Worm (Caenorhabditis elegans) whole organism, mixed stage, embryonic: Measurements from ENCODE around the gene ceh-22.

Experiments
- M03D4.4 ChIP-seq: sonication (generic microtip); optimal IDR thresholded peaks from 2 replicates; lab custom pipeline; 2017; ENCODE audit warnings: mild to moderate bottlenecking, missing genetic modification characterization, missing compliant biosample characterization
- bed-3 ChIP-seq: fragments of 200-800 bp; sonication (Bioruptor generic); optimal IDR thresholded peaks from 3 replicates; lab custom pipeline; 2018; ENCODE audit warnings: mild to moderate bottlenecking, missing genetic modification characterization, moderate library complexity, missing compliant biosample characterization
- blmp-1 ChIP-seq: fragments of 150-350 bp; optimal IDR thresholded peaks from 2 replicates; lab custom pipeline; 2014; ENCODE audit warnings: missing biosample characterization, missing genetic modification characterization
- ceh-43 ChIP-seq: fragments of 200-800 bp; sonication (Bioruptor generic); optimal IDR thresholded peaks from 2 replicates; lab custom pipeline; 2018; ENCODE audit warnings: mild to moderate bottlenecking, missing genetic modification characterization, moderate library complexity, missing compliant biosample characterization
- ceh-83 ChIP-seq: fragments of 200-800 bp; sonication (Bioruptor generic); optimal IDR thresholded peaks from 2 replicates; lab custom pipeline; 2018; ENCODE audit warnings: mild to moderate bottlenecking, missing genetic modification characterization, missing compliant biosample characterization
- cnd-1 ChIP-seq: fragments of 200-800 bp; sonication (Bioruptor generic); optimal IDR thresholded peaks from 2 replicates; lab custom pipeline; 2018; ENCODE audit warnings: mild to moderate bottlenecking, missing genetic modification characterization, missing compliant biosample characterization
- drap-1 ChIP-seq: fragments of 200-800 bp; sonication (Bioruptor generic); optimal IDR thresholded peaks from 3 replicates; lab custom pipeline; 2018; ENCODE audit warnings: mild to moderate bottlenecking, missing genetic modification characterization, missing compliant biosample characterization
- elt-1 ChIP-seq: sonication (generic microtip); optimal IDR thresholded peaks from 2 replicates; lab custom pipeline; 2017; ENCODE audit warnings: missing genetic modification characterization, mild to moderate bottlenecking, missing compliant biosample characterization, antibody characterized with exemption, moderate library complexity, borderline replicate concordance; ENCODE audit not compliant: insufficient read depth
- elt-3 ChIP-seq: fragments of 150-350 bp; optimal IDR thresholded peaks from 2 replicates; lab custom pipeline; 2014; ENCODE audit warnings: missing biosample characterization, missing genetic modification characterization
- flh-1 ChIP-seq: fragments of 200-800 bp; sonication (Bioruptor generic); optimal IDR thresholded peaks from 2 replicates; lab custom pipeline; 2018; ENCODE audit warnings: mild to moderate bottlenecking, missing genetic modification characterization, moderate library complexity, missing compliant biosample characterization
- ham-2 ChIP-seq: fragments of 200-800 bp; sonication (Bioruptor generic); optimal IDR thresholded peaks from 2 replicates; lab custom pipeline; 2018; ENCODE audit warnings: mild to moderate bottlenecking, missing genetic modification characterization, missing compliant biosample characterization
- hlh-1 ChIP-seq: fragments of 150-350 bp; optimal IDR thresholded peaks from 2 replicates; lab custom pipeline; 2014; ENCODE audit warnings: missing biosample characterization, missing genetic modification reagents, missing genetic modification characterization
- lin-13 ChIP-seq: fragments of 150-350 bp; optimal IDR thresholded peaks from 2 replicates; lab custom pipeline; 2014; ENCODE audit warnings: missing biosample characterization, missing genetic modification characterization
- lin-32 ChIP-seq: fragments of 200-800 bp; sonication (Bioruptor generic); optimal IDR thresholded peaks from 2 replicates; lab custom pipeline; 2018; ENCODE audit warnings: mild to moderate bottlenecking, missing genetic modification characterization, missing compliant biosample characterization
- lsy-2 ChIP-seq: fragments of 150-350 bp; optimal IDR thresholded peaks from 2 replicates; lab custom pipeline; 2014; ENCODE audit warnings: missing biosample characterization, missing genetic modification characterization
- mab-5 ChIP-seq: fragments of 150-350 bp; optimal IDR thresholded peaks from 2 replicates; lab custom pipeline; 2014; ENCODE audit warnings: missing biosample characterization, missing genetic modification characterization
- mep-1 ChIP-seq: fragments of 150-350 bp; optimal IDR thresholded peaks from 2 replicates; lab custom pipeline; 2017; ENCODE audit warnings: missing biosample characterization, missing genetic modification reagents, missing genetic modification characterization, inconsistent platforms
- mls-2 ChIP-seq: sonication (generic microtip); optimal IDR thresholded peaks from 2 replicates; lab custom pipeline; 2016; ENCODE audit warnings: mild to moderate bottlenecking, missing genetic modification characterization, moderate library complexity, missing compliant biosample characterization
- nhr-12 ChIP-seq: fragments of 150-350 bp; optimal IDR thresholded peaks from 2 replicates; lab custom pipeline; 2014; ENCODE audit warnings: missing biosample characterization, missing genetic modification characterization
- nhr-2 ChIP-seq: fragments of 150-350 bp; optimal IDR thresholded peaks from 2 replicates; lab custom pipeline; 2014; ENCODE audit warnings: missing biosample characterization, missing genetic modification characterization
- nhr-76 ChIP-seq: sonication (generic microtip); optimal IDR thresholded peaks from 2 replicates; lab custom pipeline; 2017; ENCODE audit warnings: missing biosample characterization, missing genetic modification characterization
- pha-4 ChIP-seq: fragments of 150-350 bp; optimal IDR thresholded peaks from 2 replicates; lab custom pipeline; 2018; ENCODE audit warnings: missing biosample characterization, missing genetic modification reagents, missing genetic modification characterization
- sem-2 ChIP-seq: fragments of 200-800 bp; sonication (Bioruptor generic); optimal IDR thresholded peaks from 2 replicates; lab custom pipeline; 2018; ENCODE audit warnings: mild to moderate bottlenecking, missing genetic modification characterization, missing compliant biosample characterization
- snpc-4 ChIP-seq: fragments of 150-350 bp; optimal IDR thresholded peaks from 2 replicates; lab custom pipeline; 2014; ENCODE audit warnings: missing biosample characterization, missing genetic modification characterization
- sptf-1 ChIP-seq: sonication (generic microtip); optimal IDR thresholded peaks from 2 replicates; lab custom pipeline; 2017; ENCODE audit warnings: mild to moderate bottlenecking, missing genetic modification characterization, moderate library complexity, missing compliant biosample characterization
- tbx-8 ChIP-seq: fragments of 200-800 bp; sonication (Bioruptor generic); optimal IDR thresholded peaks from 2 replicates; lab custom pipeline; 2018; ENCODE audit warnings: mild to moderate bottlenecking, missing genetic modification characterization, moderate library complexity, missing compliant biosample characterization
- unc-120 ChIP-seq: sonication (generic microtip); optimal IDR thresholded peaks from 2 replicates; lab custom pipeline; 2017; ENCODE audit warnings: missing genetic modification characterization, missing compliant biosample characterization; ENCODE audit not compliant: poor library complexity, severe bottlenecking
- unc-62 ChIP-seq: fragments of 150-350 bp; optimal IDR thresholded peaks from 2 replicates; lab custom pipeline; 2014; ENCODE audit warnings: missing biosample characterization, missing genetic modification reagents, missing genetic modification characterization
- ztf-11 ChIP-seq: fragments of 150-350 bp; optimal IDR thresholded peaks from 2 replicates; lab custom pipeline; 2014; ENCODE audit warnings: missing biosample characterization, missing genetic modification characterization

ceh-22 gene

ce11 chrV:10716865-10717713 lies 45.4 kb downstream of the ceh-22 start:
- TF ChIP-seq drap-1 (GFP tag; lab: Kevin White, UChicago) (peak; percentile 19), bed-3 (GFP tag; lab: Kevin White, UChicago) (no peak), ztf-11 (tag; lab: Kevin White, UChicago) (peak; percentile 20), elt-3 (tag; lab: Kevin White, UChicago) (no peak), mls-2 (peak; percentile 43), flh-1 (peak; percentile 20), sem-2 (GFP tag; lab: Kevin White, UChicago) (peak; percentile 35), cnd-1 (tag; lab: Kevin White, UChicago) (peak; percentile 16), blmp-1 (tag; lab: Kevin White, UChicago) (no peak), M03D4.4 (peak; percentile 22), hlh-1 (no peak), snpc-4 (tag; lab: Kevin White, UChicago) (no peak), sptf-1 (tag; lab: Kevin White, UChicago) (peak; percentile 30), nhr-2 (tag; lab: Kevin White, UChicago) (peak; percentile 89), unc-120 (tag; lab: Kevin White, UChicago) (peak; percentile 42)

ce11 chrV:10718037-10718436 lies 46.3 kb downstream of the ceh-22 start:
- TF ChIP-seq mab-5 (tag; lab: Kevin White, UChicago) (no peak), elt-3 (tag; lab: Kevin White, UChicago) (no peak), hlh-1 (no peak), pha-4 (no peak), sptf-1 (tag; lab: Kevin White, UChicago) (no peak), lsy-2 (tag; lab: Kevin White, UChicago) (no peak), nhr-76 (tag; lab: Kevin White, UChicago) (no peak), flh-1 (no peak), elt-1 (no peak), unc-62 (GFP tag; lab: Kevin White, UChicago) (no peak), nhr-12 (no peak), mls-2 (no peak), ceh-43 (no peak), mep-1 (no peak), ztf-11 (tag; lab: Kevin White, UChicago) (no peak)

DNA sequence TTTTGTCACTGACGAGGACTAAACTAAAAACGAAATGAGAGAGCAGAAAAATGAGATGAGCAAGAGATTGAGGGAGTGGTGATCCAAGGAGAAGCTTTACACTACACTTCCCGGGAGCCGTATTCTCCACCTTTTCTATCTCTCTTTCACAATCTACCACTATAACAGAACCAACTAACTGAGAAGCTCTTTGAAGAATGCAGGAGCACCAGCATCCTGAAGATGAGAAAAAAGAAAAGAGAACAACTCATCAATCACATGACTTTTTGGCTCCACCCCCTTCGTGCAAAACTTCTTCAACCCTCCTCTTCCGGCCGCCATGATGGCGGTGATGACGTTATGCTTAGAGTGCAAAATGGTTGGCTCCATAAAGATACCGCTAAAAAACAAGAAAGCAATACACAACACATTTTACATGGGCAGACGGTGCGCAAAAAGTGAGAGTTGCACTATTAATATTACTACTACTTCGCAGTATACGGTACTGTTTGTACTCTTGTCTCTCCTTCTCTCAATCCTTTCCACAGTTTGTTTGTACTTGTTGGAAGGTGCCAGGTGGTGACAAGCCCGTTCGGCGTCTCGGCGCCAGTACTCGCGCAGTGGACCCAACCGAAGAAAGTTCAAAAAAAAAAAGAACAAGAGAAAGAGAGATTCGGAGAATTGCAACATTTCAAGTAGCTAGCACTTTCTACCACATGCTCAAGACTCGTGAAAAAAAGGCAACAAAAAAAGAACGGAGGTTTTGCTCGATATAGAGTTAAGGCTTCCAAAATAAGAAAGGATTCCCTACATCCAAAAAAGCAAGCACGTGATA lies 47.5 kb downstream of the ceh-22 start:
- no peak for TF ChIP-seq lin-13 (tag; lab: Kevin White, UChicago)
- TF ChIP-seq cnd-1 (tag; lab: Kevin White, UChicago): no peak
- TF ChIP-seq elt-1: no peak
- no peak for TF ChIP-seq ceh-43
- no peak for TF ChIP-seq pha-4
- peak; percentile 22 for TF ChIP-seq hlh-1
- no peak for TF ChIP-seq M03D4.4
- peak; percentile 52 for TF ChIP-seq unc-120 (tag; lab: Kevin White, UChicago)
- TF ChIP-seq ceh-83 (GFP tag; lab: Kevin White, UChicago): no peak
- TF ChIP-seq lin-32: no peak
- TF ChIP-seq elt-3 (tag; lab: Kevin White, UChicago): no peak
- no peak for TF ChIP-seq tbx-8 (GFP tag; lab: Kevin White, UChicago)
- no peak for TF ChIP-seq mab-5 (tag; lab: Kevin White, UChicago)
- no peak for TF ChIP-seq ham-2 (GFP tag; lab: Kevin White, UChicago)
- no peak for TF ChIP-seq nhr-12
- TF ChIP-seq bed-3 (GFP tag; lab: Kevin White, UChicago): no peak
- TF ChIP-seq, all 35 proteins: peak for 2

DNA sequence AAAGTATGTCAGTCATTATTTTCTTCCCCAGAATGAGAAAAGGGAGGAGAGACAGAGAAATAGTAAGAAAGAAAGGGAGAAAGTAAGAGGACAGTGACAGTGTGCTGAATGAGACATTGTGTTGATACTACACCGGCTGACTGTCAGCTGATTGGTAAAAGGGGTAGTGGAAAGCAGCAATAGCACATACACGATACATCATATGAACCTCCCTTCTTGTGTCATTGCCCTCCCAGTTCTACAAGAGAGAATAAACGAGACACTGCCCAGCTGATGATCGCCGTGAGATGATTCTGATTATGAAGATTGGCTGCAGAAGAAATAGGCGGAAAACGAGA lies 48.1 kb downstream of the ceh-22 start:
- TF ChIP-seq pha-4 (no peak), cnd-1 (tag; lab: Kevin White, UChicago) (no peak), hlh-1 (peak; percentile 29), nhr-2 (tag; lab: Kevin White, UChicago) (no peak), ham-2 (GFP tag; lab: Kevin White, UChicago) (peak; percentile 39)
